Fruit fly (Drosophila melanogaster) whole organism, embryonic: ENCODE measurements around the gene papi.

Source experiments
- Asciz ChIP-seq: fragments of 200-800 bp; sonication (Bioruptor generic); optimal IDR thresholded peaks from 2 replicates; lab custom pipeline; 2017; ENCODE audit warnings: missing biosample characterization, mild to moderate bottlenecking, missing genetic modification characterization, missing genetic modification reagents
- B-H1 ChIP-seq: fragments of 200-800 bp; sonication (Bioruptor generic); IDR thresholded peaks from 3 replicates; pipeline ENCODE4 v1.3.6; 2022; ENCODE audit warnings: missing biosample characterization, missing genetic modification characterization
- CG1024 ChIP-seq: fragments of 200-800 bp; sonication (Bioruptor generic); IDR thresholded peaks from 2 replicates; pipeline ENCODE4 v1.3.6; 2022; ENCODE audit warnings: missing biosample characterization, missing genetic modification characterization
- CG12769 ChIP-seq: fragments of 200-800 bp; sonication (Bioruptor generic); optimal IDR thresholded peaks from 2 replicates; lab custom pipeline; 2019; ENCODE audit warnings: missing biosample characterization, mild to moderate bottlenecking, missing genetic modification characterization, moderate library complexity
- CG1529 ChIP-seq: fragments of 200-800 bp; sonication (Bioruptor generic); optimal IDR thresholded peaks from 3 replicates; lab custom pipeline; 2018; ENCODE audit warnings: missing biosample characterization, missing genetic modification characterization
- CG1647 ChIP-seq: fragments of 200-800 bp; sonication (Bioruptor generic); optimal IDR thresholded peaks from 3 replicates; lab custom pipeline; 2016; ENCODE audit warnings: missing biosample characterization, missing genetic modification characterization
- CG17186 ChIP-seq: fragments of 200-800 bp; sonication (Bioruptor generic); optimal IDR thresholded peaks from 3 replicates; lab custom pipeline; 2017; ENCODE audit warnings: missing biosample characterization, missing genetic modification reagents, missing genetic modification characterization
- CG17359 ChIP-seq: fragments of 200-800 bp; sonication (Bioruptor generic); optimal IDR thresholded peaks from 3 replicates; lab custom pipeline; 2018; ENCODE audit warnings: missing biosample characterization, mild to moderate bottlenecking, missing genetic modification characterization, moderate library complexity
- CG3407 ChIP-seq: fragments of 200-800 bp; sonication (Bioruptor generic); optimal IDR thresholded peaks from 2 replicates; lab custom pipeline; 2018; ENCODE audit warnings: missing biosample characterization, mild to moderate bottlenecking, missing genetic modification characterization
- CG4854 ChIP-seq: fragments of 200-800 bp; sonication (Bioruptor generic); optimal IDR thresholded peaks from 2 replicates; lab custom pipeline; 2016; ENCODE audit warnings: missing biosample characterization, missing genetic modification characterization, inconsistent platforms
- CG8359 ChIP-seq: fragments of 200-800 bp; sonication (Bioruptor generic); optimal IDR thresholded peaks from 2 replicates; lab custom pipeline; 2017; ENCODE audit warnings: missing biosample characterization, mild to moderate bottlenecking, missing genetic modification characterization, borderline replicate concordance
- CG8924 ChIP-seq: fragments of 200-800 bp; optimal IDR thresholded peaks from 3 replicates; lab custom pipeline; 2019; ENCODE audit warnings: missing biosample characterization, mild to moderate bottlenecking, missing genetic modification characterization, moderate library complexity
- CG9437 ChIP-seq: fragments of 200-800 bp; sonication (Bioruptor generic); optimal IDR thresholded peaks from 2 replicates; lab custom pipeline; 2018; ENCODE audit warnings: missing biosample characterization, mild to moderate bottlenecking, missing genetic modification characterization
- Dbx ChIP-seq: fragments of 200-800 bp; sonication (Bioruptor generic); IDR thresholded peaks from 3 replicates; pipeline ENCODE4 v1.3.6; 2022; ENCODE audit warnings: missing biosample characterization, missing genetic modification characterization
- Eip74EF ChIP-seq, 2 experiments: fragments of 200-800 bp in 1 of 2; fragments of >200 bp in 1 of 2; sonication (Bioruptor generic) in 1 of 2; optimal IDR thresholded peaks; 2 replicates each; lab custom pipeline; 2017 to 2019; ENCODE audit warnings: missing biosample characterization in 2 of 2, missing genetic modification characterization in 2 of 2, mild to moderate bottlenecking in 1 of 2, moderate library complexity in 1 of 2
- Ets65A ChIP-seq: fragments of 200-800 bp; sonication (Bioruptor generic); peaks from one replicate; lab custom pipeline; 2016; ENCODE audit warnings: missing biosample characterization, missing genetic modification characterization
- GATAe ChIP-seq: fragments of 200-800 bp; sonication (Bioruptor generic); conservative IDR thresholded peaks from 2 replicates; pipeline ENCODE4 v1.3.6; 2022; ENCODE audit warnings: missing biosample characterization, missing genetic modification characterization
- Gug ChIP-seq: fragments of 200-800 bp; sonication (Bioruptor generic); IDR thresholded peaks from 4 replicates; pipeline ENCODE4 v1.3.6; 2022; ENCODE audit warnings: missing biosample characterization, missing genetic modification characterization
- Kr ChIP-seq: fragments of 200-800 bp; sonication (Bioruptor generic); optimal IDR thresholded peaks from 2 replicates; lab custom pipeline; 2017; ENCODE audit warnings: missing biosample characterization, mild to moderate bottlenecking, missing genetic modification characterization
- Mad ChIP-seq: fragments of 200-800 bp; sonication (Bioruptor generic); optimal IDR thresholded peaks from 2 replicates; lab custom pipeline; 2016; ENCODE audit warnings: missing biosample characterization, missing genetic modification characterization
- NC2α ChIP-seq: fragments of 200-800 bp; sonication (Bioruptor generic); optimal IDR thresholded peaks from 2 replicates; lab custom pipeline; 2016; ENCODE audit warnings: missing biosample characterization, missing genetic modification characterization
- NK7.1 ChIP-seq: fragments of 200-800 bp; sonication (Bioruptor generic); optimal IDR thresholded peaks from 3 replicates; lab custom pipeline; 2016; ENCODE audit warnings: missing biosample characterization, missing genetic modification characterization
- Pdp1 ChIP-seq, 2 experiments: fragments of 200-800 bp; sonication (Bioruptor generic); optimal IDR thresholded peaks; 3 replicates each; lab custom pipeline; 2016; ENCODE audit warnings: missing biosample characterization in 2 of 2, missing genetic modification characterization in 2 of 2, mild to moderate bottlenecking in 1 of 2, moderate library complexity in 1 of 2
- Scr ChIP-seq: fragments of 200-800 bp; sonication (Bioruptor generic); IDR thresholded peaks from 2 replicates; pipeline ENCODE4 v1.3.6; 2022; ENCODE audit warnings: missing biosample characterization, missing genetic modification characterization; ENCODE audit not compliant: partially characterized antibody
- Trl ChIP-seq, 3 experiments: fragments of >200 bp in 2 of 3; fragments of 200-800 bp in 1 of 3; sonication (Bioruptor generic) in 1 of 3; optimal IDR thresholded peaks; 2 replicates in 1 of 3; 3 replicates in 2 of 3; lab custom pipeline; 2016 to 2017; ENCODE audit warnings: missing biosample characterization in 1 of 3, missing genetic modification characterization in 1 of 3
- YL-1 ChIP-seq: fragments of 200-800 bp; sonication (Bioruptor generic); optimal IDR thresholded peaks from 3 replicates; lab custom pipeline; 2017; ENCODE audit warnings: missing biosample characterization, mild to moderate bottlenecking, missing genetic modification characterization
- aop ChIP-seq: fragments of 200-800 bp; sonication (Bioruptor generic); IDR thresholded peaks from 2 replicates; pipeline ENCODE4 v1.3.6; 2022; ENCODE audit warnings: missing biosample characterization, missing genetic modification characterization
- ara ChIP-seq: fragments of 200-800 bp; sonication (Bioruptor generic); IDR thresholded peaks from 2 replicates; pipeline ENCODE4 v1.3.6; 2022; ENCODE audit warnings: missing biosample characterization, missing genetic modification characterization
- ase ChIP-seq: fragments of 200-800 bp; sonication (Bioruptor generic); IDR thresholded peaks from 3 replicates; pipeline ENCODE4 v1.3.6; 2022; ENCODE audit warnings: missing biosample characterization, missing genetic modification characterization
- ato ChIP-seq: fragments of 200-800 bp; sonication (Bioruptor generic); IDR thresholded peaks from 2 replicates; pipeline ENCODE4 v1.3.6; 2022; ENCODE audit warnings: missing biosample characterization, missing genetic modification characterization; ENCODE audit not compliant: partially characterized antibody
- btn ChIP-seq: fragments of 200-800 bp; sonication (Bioruptor generic); optimal IDR thresholded peaks from 2 replicates; lab custom pipeline; 2016; ENCODE audit warnings: missing biosample characterization, missing genetic modification characterization
- cato ChIP-seq: fragments of 200-800 bp; sonication (Bioruptor generic); optimal IDR thresholded peaks from 2 replicates; lab custom pipeline; 2016; ENCODE audit warnings: missing biosample characterization, missing genetic modification characterization, borderline replicate concordance
- cg ChIP-seq: fragments of 200-800 bp; sonication (Bioruptor generic); optimal IDR thresholded peaks from 3 replicates; lab custom pipeline; 2019; ENCODE audit warnings: missing biosample characterization, mild to moderate bottlenecking, missing genetic modification characterization, moderate library complexity
- chinmo ChIP-seq: fragments of 200-800 bp; sonication (Bioruptor generic); IDR thresholded peaks from 4 replicates; pipeline ENCODE4 v1.3.6; 2022; ENCODE audit warnings: missing biosample characterization, missing genetic modification characterization; ENCODE audit not compliant: partially characterized antibody
- crol ChIP-seq: fragments of 200-800 bp; sonication (Bioruptor generic); IDR thresholded peaks from 2 replicates; pipeline ENCODE4 v1.3.6; 2022; ENCODE audit warnings: missing biosample characterization, missing genetic modification characterization
- da ChIP-seq: fragments of 200-800 bp; sonication (Bioruptor generic); optimal IDR thresholded peaks from 2 replicates; lab custom pipeline; 2016; ENCODE audit warnings: missing biosample characterization, missing genetic modification characterization
- dmrt99B ChIP-seq: fragments of 200-800 bp; sonication (Bioruptor generic); optimal IDR thresholded peaks from 2 replicates; lab custom pipeline; 2018; ENCODE audit warnings: missing biosample characterization, mild to moderate bottlenecking, missing genetic modification characterization, moderate library complexity
- dpn ChIP-seq, 2 experiments: fragments of 200-800 bp; sonication (Bioruptor generic); optimal IDR thresholded peaks; 3 replicates each; lab custom pipeline; 2016; ENCODE audit warnings: missing biosample characterization in 2 of 2, missing genetic modification characterization in 2 of 2
- grn ChIP-seq: fragments of 200-800 bp; sonication (Bioruptor generic); optimal IDR thresholded peaks from 3 replicates; lab custom pipeline; 2017; ENCODE audit warnings: missing biosample characterization, missing genetic modification characterization
- jing ChIP-seq: fragments of 200-800 bp; sonication (Bioruptor generic); optimal IDR thresholded peaks from 2 replicates; lab custom pipeline; 2018; ENCODE audit warnings: missing biosample characterization, mild to moderate bottlenecking, missing genetic modification characterization
- lov ChIP-seq, 2 experiments: fragments of 200-800 bp in 1 of 2; fragments of >200 bp in 1 of 2; sonication (Bioruptor generic) in 1 of 2; IDR thresholded peaks in 1 of 2; optimal IDR thresholded peaks in 1 of 2; 2 replicates in 1 of 2; 3 replicates in 1 of 2; pipeline versions ENCODE4 v1.3.6 to Lab custom; 2017 to 2022; ENCODE audit warnings: missing biosample characterization in 1 of 2, missing genetic modification characterization in 1 of 2
- prd ChIP-seq, 3 experiments: fragments of >200 bp in 2 of 3; fragments of 200-800 bp in 1 of 3; sonication (Bioruptor generic) in 1 of 3; optimal IDR thresholded peaks in 2 of 3; IDR thresholded peaks in 1 of 3; 2 replicates in 2 of 3; 3 replicates in 1 of 3; pipeline versions ENCODE4 v1.3.6 to Lab custom; 2017 to 2022; ENCODE audit warnings: missing biosample characterization in 1 of 3, missing genetic modification characterization in 1 of 3
- twi ChIP-seq: fragments of 200-800 bp; optimal IDR thresholded peaks from 2 replicates; lab custom pipeline; 2019; ENCODE audit warnings: missing biosample characterization, mild to moderate bottlenecking, missing genetic modification characterization, moderate library complexity
- wdn ChIP-seq: fragments of 200-800 bp; sonication (Bioruptor generic); IDR thresholded peaks from 2 replicates; pipeline ENCODE4 v1.3.6; 2022; ENCODE audit warnings: missing biosample characterization, missing genetic modification characterization
- z ChIP-seq: fragments of 200-800 bp; sonication (Bioruptor generic); IDR thresholded peaks from 3 replicates; pipeline ENCODE4 v1.3.6; 2022; ENCODE audit warnings: missing biosample characterization, missing genetic modification characterization
- zfh1 ChIP-seq: fragments of 200-800 bp; sonication (Bioruptor generic); IDR thresholded peaks from 3 replicates; pipeline ENCODE4 v1.3.6; 2022; ENCODE audit warnings: missing biosample characterization, missing genetic modification characterization

papi gene

DNA sequence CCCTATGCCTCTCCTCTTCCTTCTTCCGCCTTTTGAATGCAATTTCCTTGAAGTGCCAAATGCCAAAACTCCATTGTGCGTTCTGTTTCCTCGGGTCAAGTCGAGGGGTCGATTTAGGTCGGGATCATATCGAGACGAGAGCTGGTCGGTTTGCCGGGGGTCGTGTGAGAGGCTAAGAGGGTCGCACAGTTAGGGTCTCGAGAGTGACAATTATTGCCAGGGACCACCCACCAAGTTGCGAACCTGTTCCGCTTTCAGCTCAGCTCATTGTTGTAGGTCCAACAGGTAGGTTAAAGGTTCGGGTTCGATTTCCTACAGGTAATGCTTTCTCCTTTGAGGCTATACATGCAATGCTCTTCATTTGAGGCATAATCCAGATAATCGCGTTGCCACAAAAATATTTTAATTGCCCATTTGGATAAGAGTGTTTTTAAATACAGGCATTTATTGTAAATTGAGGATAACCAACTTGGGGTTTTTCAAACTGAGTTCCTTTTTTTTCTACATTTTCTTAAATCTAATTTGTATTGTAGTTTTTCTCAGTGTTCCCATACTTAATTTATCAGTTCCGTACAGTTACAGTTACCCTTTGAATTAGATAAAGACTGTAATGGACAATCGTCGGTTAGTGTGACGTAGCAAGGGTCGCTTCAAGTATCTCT, 48.0 kb upstream of the papi start (continued):
- TF ChIP-seq YL-1 (no peak), Scr (GFP tag; lab: Robert Waterston, UW) (no peak), wdn (no peak), grn (GFP tag; lab: Kevin White, UChicago) (peak; percentile 4), twi (tag; lab: Kevin White, UChicago) (no peak), dmrt99B (tag; lab: Kevin White, UChicago) (peak; percentile 5), ase (GFP tag; lab: Robert Waterston, UW) (no peak), CG4854 (GFP tag; lab: Kevin White, UChicago) (no peak), NK7.1 (GFP tag; lab: Kevin White, UChicago) (no peak), lov (optimal IDR thresholded peaks at IDR 0.05; lab: Kevin White, UChicago) (no peak), lov (GFP tag; IDR thresholded peaks at IDR 0.05; lab: Robert Waterston, UW) (no peak), CG1529 (no peak), Kr (GFP tag; lab: Kevin White, UChicago) (no peak), CG8359 (GFP tag; lab: Kevin White, UChicago) (no peak), CG3407 (GFP tag; lab: Kevin White, UChicago) (no peak), jing (GFP tag; lab: Kevin White, UChicago) (no peak), ato (no peak), CG1024 (GFP tag; lab: Robert Waterston, UW) (no peak), dpn (GFP tag; optimal IDR thresholded peaks at IDR 0.05; lab: Kevin White, UChicago) (no peak), prd (optimal IDR thresholded peaks at IDR 0.05; lab: Kevin White, UChicago) (no peak), prd (GFP tag; IDR thresholded peaks at IDR 0.05; lab: Robert Waterston, UW) (peak; percentile 26; the same call in 1 of the 3 replicates), GATAe (GFP tag; lab: Robert Waterston, UW) (no peak)

DNA sequence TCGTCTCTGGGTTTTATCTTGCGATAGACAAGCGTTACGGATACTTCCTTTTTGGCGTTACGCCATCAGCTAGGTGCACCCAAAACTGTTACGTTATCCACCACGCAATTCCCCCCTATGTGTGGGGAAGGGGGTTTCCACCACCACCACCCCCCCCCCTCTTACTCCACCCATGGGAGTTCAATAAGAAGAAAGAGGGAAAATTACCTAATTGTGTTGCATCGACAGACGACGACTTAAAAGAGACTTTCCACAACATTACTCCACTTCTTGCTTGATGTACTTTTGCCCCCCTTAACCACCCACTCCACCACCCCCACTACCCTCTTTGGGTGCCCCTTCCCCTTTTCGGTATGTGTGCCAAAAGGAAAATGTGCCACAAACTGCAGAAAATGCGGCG, 47.4 kb upstream of the papi start:
- no peak for TF ChIP-seq NC2α (GFP tag; lab: Kevin White, UChicago)
- no peak for TF ChIP-seq Mad (GFP tag; lab: Kevin White, UChicago)
- TF ChIP-seq CG9437 (GFP tag; lab: Kevin White, UChicago) = peak; percentile 56
- TF ChIP-seq CG1647 (GFP tag; lab: Kevin White, UChicago) = no peak
- peak; percentile 78 for TF ChIP-seq crol (GFP tag; lab: Robert Waterston, UW)
- no peak for TF ChIP-seq btn (GFP tag; lab: Kevin White, UChicago)
- 0 out of 4 replicates have a peak, but pooled peaks have one; percentile 54 for TF ChIP-seq chinmo

DNA sequence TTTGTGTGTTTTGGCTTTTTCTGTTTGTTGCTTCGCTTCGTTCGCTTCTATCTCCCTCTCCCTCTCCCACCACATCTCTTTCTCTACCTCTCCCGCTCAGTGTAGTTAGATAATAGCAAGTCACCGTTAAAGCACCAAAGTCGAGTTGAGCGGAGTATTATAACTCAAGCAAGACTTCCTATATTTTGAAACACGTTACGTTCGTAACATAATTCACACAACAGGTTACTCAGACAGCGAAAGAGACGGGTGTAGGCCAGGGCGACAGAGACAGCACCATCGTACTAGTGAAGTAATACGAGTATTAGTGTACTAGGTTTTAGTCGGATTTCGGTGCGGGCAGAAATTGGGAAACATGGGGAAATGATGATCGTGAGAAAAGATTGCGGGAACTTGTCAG, 46.9 kb upstream of the papi start:
- TF ChIP-seq Pdp1 (GFP tag; optimal IDR thresholded peaks at IDR 0.05; lab: Kevin White, UChicago) = peak in 1 of 2 experiments; percentile 87
- no peak for TF ChIP-seq Gug (GFP tag; lab: Robert Waterston, UW)
- TF ChIP-seq Dbx (GFP tag; lab: Robert Waterston, UW) = 0 out of 3 replicates have a peak, but pooled peaks have one; percentile 9
- TF ChIP-seq CG8924 = no peak
- TF ChIP-seq zfh1 = no peak
- TF ChIP-seq aop (GFP tag; lab: Robert Waterston, UW) = peak; percentile 38; the same call in 1 of the 2 replicates
- TF ChIP-seq CG17359 (tag; lab: Kevin White, UChicago) = no peak
- TF ChIP-seq cato = no peak
- TF ChIP-seq Asciz (GFP tag; lab: Kevin White, UChicago) = no peak
- TF ChIP-seq cg (GFP tag; lab: Kevin White, UChicago) = peak; percentile 7
- TF ChIP-seq Trl (optimal IDR thresholded peaks at IDR 0.05; lab: Kevin White, UChicago) = peak; percentile 1 to 25
- TF ChIP-seq Trl (GFP tag; optimal IDR thresholded peaks at IDR 0.05; lab: Kevin White, UChicago) = no peak
- TF ChIP-seq ara (GFP tag; lab: Robert Waterston, UW) = no peak
- no peak for TF ChIP-seq Ets65A (GFP tag; lab: Kevin White, UChicago)
- TF ChIP-seq Eip74EF (GFP tag; optimal IDR thresholded peaks at IDR 0.05; lab: Kevin White, UChicago) = peak in 1 of 2 experiments; percentile 78
- TF ChIP-seq da (GFP tag; lab: Kevin White, UChicago) = no peak
- TF ChIP-seq CG12769 (tag; lab: Kevin White, UChicago) = peak; percentile 49
- TF ChIP-seq B-H1 (GFP tag; lab: Robert Waterston, UW) = no peak
- TF ChIP-seq z (GFP tag; lab: Robert Waterston, UW) = 0 out of 3 replicates have a peak, but pooled peaks have one; percentile 57
- no peak for TF ChIP-seq CG17186
